Fruit fly (Drosophila melanogaster) whole organism, wandering third instar larva: ENCODE measurements around the gene CrebB.

Experiments used
- Abd-B ChIP-seq: fragments of >200 bp; optimal IDR thresholded peaks from 2 replicates; lab custom pipeline; 2017; ENCODE audit warnings: missing biosample characterization, missing genetic modification characterization
- CG9705 ChIP-seq: fragments of 200-800 bp; sonication (Bioruptor generic); optimal IDR thresholded peaks from 2 replicates; lab custom pipeline; 2018; ENCODE audit warnings: missing biosample characterization, mild to moderate bottlenecking, missing genetic modification characterization
- CrebA ChIP-seq: fragments of 200-800 bp; sonication (Bioruptor generic); optimal IDR thresholded peaks from 2 replicates; lab custom pipeline; 2016; ENCODE audit warnings: missing biosample characterization, mild to moderate bottlenecking, missing genetic modification characterization, borderline replicate concordance
- Dfd ChIP-seq: fragments of >200 bp; optimal IDR thresholded peaks from 2 replicates; lab custom pipeline; 2017; ENCODE audit warnings: missing biosample characterization, missing genetic modification characterization
- Dif ChIP-seq: fragments of 200-275, 200-300 bp; sonication (Bioruptor generic); optimal IDR thresholded peaks from 2 replicates; lab custom pipeline; 2018; ENCODE audit warnings: missing biosample characterization, missing genetic modification characterization; ENCODE audit not compliant: partially characterized antibody
- GATAd ChIP-seq: sonication (Bioruptor generic); optimal IDR thresholded peaks from 2 replicates; lab custom pipeline; 2016; ENCODE audit warnings: missing biosample characterization, missing genetic modification characterization
- Hnf4 ChIP-seq: fragments of 200-800 bp; sonication (Bioruptor generic); optimal IDR thresholded peaks from 2 replicates; lab custom pipeline; 2016; ENCODE audit warnings: missing biosample characterization, mild to moderate bottlenecking, missing genetic modification characterization
- Hr78 ChIP-seq: fragments of >200 bp; optimal IDR thresholded peaks from 2 replicates; lab custom pipeline; 2017; ENCODE audit warnings: missing biosample characterization, missing genetic modification characterization
- Hr83 ChIP-seq: fragments of 200-300 bp; sonication (Bioruptor generic); optimal IDR thresholded peaks from 2 replicates; lab custom pipeline; 2016; ENCODE audit warnings: missing biosample characterization, mild to moderate bottlenecking, missing genetic modification characterization, moderate library complexity; ENCODE audit not compliant: poor library complexity, severe bottlenecking
- Jra ChIP-seq: sonication (Bioruptor generic); optimal IDR thresholded peaks from 2 replicates; lab custom pipeline; 2016; ENCODE audit warnings: missing biosample characterization, missing genetic modification characterization
- Mio ChIP-seq: sonication (Bioruptor generic); optimal IDR thresholded peaks from 2 replicates; lab custom pipeline; 2016; ENCODE audit warnings: missing biosample characterization, missing genetic modification characterization
- N ChIP-seq: fragments of >200 bp; optimal IDR thresholded peaks from 2 replicates; lab custom pipeline; 2018; ENCODE audit warnings: missing biosample characterization, missing external identifiers, missing genetic modification characterization
- OdsH ChIP-seq: fragments of 200-800 bp; sonication (Bioruptor generic); optimal IDR thresholded peaks from 2 replicates; lab custom pipeline; 2016; ENCODE audit warnings: missing biosample characterization, mild to moderate bottlenecking, missing genetic modification characterization
- Sp1 ChIP-seq: fragments of 200-800 bp; sonication (Bioruptor generic); optimal IDR thresholded peaks from 3 replicates; lab custom pipeline; 2019; ENCODE audit warnings: missing biosample characterization, mild to moderate bottlenecking, missing genetic modification characterization, moderate library complexity
- Vsx2 ChIP-seq: fragments of 200-300, 225-300 bp; sonication (Bioruptor generic); optimal IDR thresholded peaks from 2 replicates; lab custom pipeline; 2018; ENCODE audit warnings: missing biosample characterization, missing genetic modification characterization; ENCODE audit not compliant: partially characterized antibody
- brk ChIP-seq: fragments of 200-800 bp; sonication (Bioruptor generic); optimal IDR thresholded peaks from 2 replicates; lab custom pipeline; 2016; ENCODE audit warnings: missing biosample characterization, mild to moderate bottlenecking, missing genetic modification characterization
- dl ChIP-seq, 2 experiments: fragments of 175-275, 200-275 bp in 1 of 2; fragments of 200-275 bp in 1 of 2; sonication (Bioruptor generic); optimal IDR thresholded peaks; lab custom pipeline; 2018; ENCODE audit warnings: mild to moderate bottlenecking in 2 of 2, missing biosample characterization in 2 of 2, missing genetic modification characterization in 2 of 2, moderate library complexity in 2 of 2; ENCODE audit not compliant: partially characterized antibody in 2 of 2, insufficient read depth in 1 of 2
- dmrt93B ChIP-seq: fragments of 200-800 bp; sonication (Bioruptor generic); optimal IDR thresholded peaks from 2 replicates; lab custom pipeline; 2018; ENCODE audit warnings: missing biosample characterization, mild to moderate bottlenecking, missing genetic modification characterization
- ey ChIP-seq: fragments of 200-800 bp; sonication (Bioruptor generic); optimal IDR thresholded peaks from 2 replicates; lab custom pipeline; 2016; ENCODE audit warnings: missing biosample characterization, missing genetic modification characterization
- foxo ChIP-seq, 2 experiments: fragments of 200-800 bp; sonication (Bioruptor generic); optimal IDR thresholded peaks; 2 replicates in 1 of 2; 3 replicates in 1 of 2; lab custom pipeline; 2016 to 2017; ENCODE audit warnings: missing biosample characterization in 2 of 2, missing genetic modification characterization in 2 of 2
- fru ChIP-seq: fragments of 200-800 bp; sonication (Bioruptor generic); optimal IDR thresholded peaks from 3 replicates; lab custom pipeline; 2016; ENCODE audit warnings: missing biosample characterization, mild to moderate bottlenecking, missing genetic modification characterization
- jim ChIP-seq: fragments of 175-275, 200-325 bp; sonication (Bioruptor generic); optimal IDR thresholded peaks from 2 replicates; lab custom pipeline; 2016; ENCODE audit warnings: missing biosample characterization, mild to moderate bottlenecking, missing genetic modification characterization
- lola ChIP-seq: fragments of >200 bp; optimal IDR thresholded peaks from 2 replicates; lab custom pipeline; 2017; ENCODE audit warnings: missing biosample characterization, missing genetic modification characterization
- pan ChIP-seq: fragments of >200 bp; optimal IDR thresholded peaks from 2 replicates; lab custom pipeline; 2017
- psq ChIP-seq: fragments of 200-800 bp; sonication (Bioruptor generic); optimal IDR thresholded peaks from 3 replicates; lab custom pipeline; 2017; ENCODE audit warnings: missing biosample characterization, mild to moderate bottlenecking, missing genetic modification characterization, moderate library complexity
- rgr ChIP-seq: fragments of 200-800 bp; sonication (Bioruptor generic); optimal IDR thresholded peaks from 3 replicates; lab custom pipeline; 2016; ENCODE audit warnings: missing biosample characterization, mild to moderate bottlenecking, missing genetic modification characterization
- sage ChIP-seq: fragments of 200-800 bp; sonication (Bioruptor generic); optimal IDR thresholded peaks from 2 replicates; lab custom pipeline; 2016; ENCODE audit warnings: missing biosample characterization, mild to moderate bottlenecking, missing genetic modification characterization
- sv ChIP-seq: fragments of 200-800 bp; sonication (Bioruptor generic); optimal IDR thresholded peaks from 3 replicates; lab custom pipeline; 2016; ENCODE audit warnings: missing biosample characterization, missing genetic modification characterization
- tai ChIP-seq: sonication (Bioruptor generic); optimal IDR thresholded peaks from 2 replicates; lab custom pipeline; 2016; ENCODE audit warnings: missing biosample characterization, missing genetic modification characterization
- usp ChIP-seq: fragments of >200 bp; optimal IDR thresholded peaks from 2 replicates; lab custom pipeline; 2017; ENCODE audit warnings: missing biosample characterization, missing genetic modification characterization
- woc ChIP-seq: sonication (Bioruptor generic); optimal IDR thresholded peaks from 2 replicates; lab custom pipeline; 2016; ENCODE audit warnings: missing biosample characterization, mild to moderate bottlenecking, missing genetic modification characterization

CrebB gene

DNA sequence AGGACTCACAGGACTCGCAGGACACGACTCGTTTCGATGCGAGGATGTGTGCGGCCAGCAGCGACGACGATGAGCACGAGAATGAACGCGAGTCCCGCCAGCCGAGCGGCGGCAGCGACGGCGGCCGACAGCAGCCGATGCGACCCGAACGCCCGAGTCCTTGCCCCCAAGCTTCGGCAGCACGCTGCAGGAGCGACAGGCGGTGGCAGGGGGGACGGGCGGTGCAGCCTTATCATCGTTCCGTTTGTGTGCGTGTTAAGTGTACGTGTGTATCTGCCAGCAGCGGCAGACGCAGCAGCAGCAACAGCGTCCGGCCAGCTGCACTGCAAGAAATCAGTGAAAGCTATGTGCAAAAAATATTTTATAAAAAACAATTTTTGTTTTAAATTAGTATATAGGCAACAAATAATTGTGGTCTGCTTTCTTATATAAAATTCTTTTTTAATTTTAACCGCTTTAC is 10.0 kb upstream of the CrebB start, which contains the start of gene kairos:
Gene kairos (minus strand): TSS at position 51 of the 460 bp plus-strand sequence.
- TF ChIP-seq foxo (GFP tag; optimal IDR thresholded peaks at IDR 0.05; lab: Kevin White, UChicago) (no peak), woc (no peak), sv (GFP tag; lab: Kevin White, UChicago) (no peak), dmrt93B (no peak), tai (GFP tag; lab: Kevin White, UChicago) (no peak), Hr83 (GFP tag; lab: Kevin White, UChicago) (no peak)

DNA sequence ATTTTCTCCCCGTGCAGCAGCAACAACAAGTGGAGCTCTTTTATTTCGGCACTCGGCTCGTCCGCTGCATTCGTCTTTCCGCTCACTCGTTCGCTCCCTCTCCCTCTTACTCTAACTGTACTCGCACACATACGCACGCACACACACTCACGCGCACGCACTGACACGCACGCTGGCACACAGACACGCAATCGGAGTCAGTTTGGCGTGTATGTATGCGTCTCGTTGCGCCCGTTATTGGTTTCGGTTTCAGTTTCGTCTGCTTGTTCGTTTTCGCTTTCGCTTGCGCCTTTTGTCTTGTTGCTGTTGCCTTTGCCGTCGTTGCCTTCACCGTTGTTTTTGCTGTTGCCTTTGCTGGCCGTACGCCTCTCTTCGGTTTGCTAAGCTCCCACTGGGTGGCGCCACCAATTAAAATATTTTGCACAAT is 8.4 kb upstream of the CrebB start:
- TF ChIP-seq CG9705, result no peak
- no peak for TF ChIP-seq dmrt93B
- peak; percentile 27 for TF ChIP-seq psq

DNA sequence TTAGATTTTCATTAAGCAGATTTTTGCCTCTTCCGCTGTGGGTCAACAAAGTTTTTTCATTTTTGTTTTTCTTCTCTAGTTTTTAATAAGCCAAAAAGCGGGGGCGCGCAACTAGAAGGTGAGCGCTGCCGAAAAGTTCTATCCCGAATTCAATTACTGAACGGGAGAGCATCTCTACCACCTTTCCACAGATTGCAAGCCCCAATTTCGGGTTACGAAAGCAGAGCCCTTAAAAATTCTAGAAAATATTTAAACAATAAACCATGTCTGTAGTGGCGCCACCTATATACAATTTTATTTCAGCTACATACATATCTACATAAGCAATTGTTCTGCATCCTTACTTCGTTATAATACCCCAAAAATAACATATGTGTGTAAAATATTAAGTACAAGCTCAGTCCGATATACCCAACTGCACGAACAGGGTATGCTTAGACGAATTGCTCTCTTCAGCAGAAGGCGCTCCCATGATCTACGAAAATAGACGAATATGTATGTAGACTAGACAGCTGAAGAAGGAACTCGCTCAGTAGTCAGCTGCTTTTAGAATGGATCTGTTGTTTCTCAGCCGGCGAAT is 7.7 kb upstream of the CrebB start, which contains the start of gene CG6106:
Gene CG6106 (plus strand): TSS at position 530 of the 580 bp plus-strand sequence.
- no peak for TF ChIP-seq jim
- TF ChIP-seq foxo (GFP tag; optimal IDR thresholded peaks at IDR 0.05; lab: Kevin White, UChicago), result no peak
- no peak for TF ChIP-seq Abd-B (GFP tag; lab: Kevin White, UChicago)
- no peak for TF ChIP-seq woc
- no peak for TF ChIP-seq Sp1
- no peak for TF ChIP-seq sage (GFP tag; lab: Kevin White, UChicago)
- no peak for TF ChIP-seq CrebA
- no peak for TF ChIP-seq usp (GFP tag; lab: Kevin White, UChicago)
- no peak for TF ChIP-seq lola
- TF ChIP-seq Jra, result no peak
- TF ChIP-seq CG9705, result no peak
- no peak for TF ChIP-seq Hr78 (GFP tag; lab: Kevin White, UChicago)
- no peak for TF ChIP-seq ey (GFP tag; lab: Kevin White, UChicago)
- no peak for TF ChIP-seq sv (GFP tag; lab: Kevin White, UChicago)
- TF ChIP-seq dl (GFP tag; optimal IDR thresholded peaks at IDR 0.05; lab: Kevin White, UChicago; ENCODE audit: insufficient read depth in 1 of 2, partially characterized antibody in 2 of 2), result no peak
- no peak for TF ChIP-seq Dif
- no peak for TF ChIP-seq Dfd (GFP tag; lab: Kevin White, UChicago)
- no peak for TF ChIP-seq fru

DNA sequence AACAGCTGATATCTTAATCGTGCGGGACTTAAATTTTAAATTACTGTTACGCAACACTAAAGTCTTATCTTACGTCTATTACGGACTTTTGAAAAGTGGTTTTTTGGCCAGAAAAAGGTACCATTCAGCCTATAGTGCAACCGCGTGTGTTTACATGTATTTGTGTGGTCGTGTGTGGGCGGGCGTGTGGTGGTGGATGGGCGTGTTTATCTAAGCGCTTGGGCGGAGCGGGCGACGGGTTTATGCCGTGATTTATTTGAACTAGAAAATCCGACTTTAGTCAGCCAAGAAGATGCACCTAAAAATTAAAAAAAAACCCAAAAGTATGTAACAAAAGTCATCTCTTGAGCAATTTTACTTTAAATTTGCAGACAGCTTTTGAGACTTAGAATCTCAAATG is 2.7 kb upstream of the CrebB start:
- no peak for TF ChIP-seq usp (GFP tag; lab: Kevin White, UChicago)

dm6 chrX:18364047-18364747 is 2.0 kb upstream of the CrebB start:
- TF ChIP-seq Jra (no peak), N (GFP tag; lab: Kevin White, UChicago) (no peak), jim (no peak), GATAd (GFP tag; lab: Kevin White, UChicago) (no peak), psq (no peak), OdsH (GFP tag; lab: Kevin White, UChicago) (no peak)

DNA sequence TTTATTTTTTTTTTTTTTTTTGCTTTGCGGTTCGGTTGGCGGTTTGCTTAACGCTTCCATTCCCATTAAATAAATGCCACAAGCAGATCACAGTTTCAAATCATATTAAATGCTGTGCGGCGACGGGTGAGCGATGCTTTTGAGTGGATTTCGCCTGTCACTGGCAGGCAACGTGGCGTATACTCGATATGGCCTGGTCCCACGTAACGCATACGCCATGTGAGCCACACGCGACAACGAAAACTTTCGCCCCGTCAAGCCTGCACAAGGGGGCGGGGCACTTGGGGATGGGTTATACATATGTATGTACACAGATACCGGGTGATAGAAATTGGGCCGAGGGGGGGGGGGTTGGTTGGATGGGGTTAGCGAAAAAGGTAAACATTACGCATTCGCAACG is 1.2 kb upstream of the CrebB start:
- no peak for TF ChIP-seq Mio (GFP tag; lab: Kevin White, UChicago)
- no peak for TF ChIP-seq Hnf4 (GFP tag; lab: Kevin White, UChicago)
- TF ChIP-seq dmrt93B, result no peak
- TF ChIP-seq rgr (GFP tag; lab: Kevin White, UChicago), result no peak
- TF ChIP-seq Hr78 (GFP tag; lab: Kevin White, UChicago), result no peak
- TF ChIP-seq usp (GFP tag; lab: Kevin White, UChicago), result no peak
- no peak for TF ChIP-seq Sp1
- TF ChIP-seq Dif, result no peak
- no peak for TF ChIP-seq pan (lab: Kevin White, UChicago)
- TF ChIP-seq brk (GFP tag; lab: Kevin White, UChicago), result no peak
- no peak for TF ChIP-seq Jra
- no peak for TF ChIP-seq sage (GFP tag; lab: Kevin White, UChicago)
- TF ChIP-seq Dfd (GFP tag; lab: Kevin White, UChicago), result no peak
- TF ChIP-seq OdsH (GFP tag; lab: Kevin White, UChicago), result no peak
- no peak for TF ChIP-seq Abd-B (GFP tag; lab: Kevin White, UChicago)
- no peak for TF ChIP-seq Vsx2 (GFP tag; lab: Kevin White, UChicago)
- TF ChIP-seq N (GFP tag; lab: Kevin White, UChicago), result no peak
- no peak for TF ChIP-seq dl (GFP tag; optimal IDR thresholded peaks at IDR 0.05; lab: Kevin White, UChicago; ENCODE audit: insufficient read depth in 1 of 2, partially characterized antibody in 2 of 2)
- TF ChIP-seq CG9705, result no peak
- TF ChIP-seq tai (GFP tag; lab: Kevin White, UChicago), result no peak
- TF ChIP-seq, all 38 proteins: peak for 0
